Fruit fly (Drosophila melanogaster) whole organism, pupa: ENCODE results near the gene CG17819.

Experiments
- CG10348 ChIP-seq: fragments of 200-800 bp; sonication (Bioruptor generic); IDR thresholded peaks from 2 replicates; pipeline ENCODE4 v1.3.6; 2022; ENCODE audit warnings: missing biosample characterization, missing genetic modification characterization
- CG12605 ChIP-seq: fragments of 200-800 bp; sonication (Bioruptor generic); IDR thresholded peaks from 2 replicates; pipeline ENCODE4 v1.3.6; 2022; ENCODE audit warnings: missing biosample characterization, missing genetic modification characterization
- CG13204 ChIP-seq: fragments of 200-800 bp; sonication (Bioruptor generic); optimal IDR thresholded peaks from 2 replicates; lab custom pipeline; 2018; ENCODE audit warnings: missing biosample characterization, mild to moderate bottlenecking, missing genetic modification characterization, moderate library complexity
- CG14655 ChIP-seq: fragments of 200-800 bp; sonication (Bioruptor generic); optimal IDR thresholded peaks from 3 replicates; lab custom pipeline; 2017; ENCODE audit warnings: mild to moderate bottlenecking, missing biosample characterization, missing genetic modification reagents, missing genetic modification characterization
- CG15710 ChIP-seq: fragments of 200-800 bp; sonication (Bioruptor generic); optimal IDR thresholded peaks from 2 replicates; lab custom pipeline; 2018; ENCODE audit warnings: missing biosample characterization, mild to moderate bottlenecking, missing genetic modification characterization, moderate library complexity
- CG17806 ChIP-seq: fragments of 200-800 bp; sonication (Bioruptor generic); optimal IDR thresholded peaks from 2 replicates; lab custom pipeline; 2018; ENCODE audit warnings: missing biosample characterization, mild to moderate bottlenecking, missing genetic modification characterization, moderate library complexity
- CG32121 ChIP-seq: fragments of 200-800 bp; sonication (Bioruptor generic); IDR thresholded peaks from 2 replicates; pipeline ENCODE4 v1.3.6; 2022; ENCODE audit warnings: missing biosample characterization, missing genetic modification characterization
- CG34367 ChIP-seq: fragments of 200-800 bp; sonication (Bioruptor generic); optimal IDR thresholded peaks from 2 replicates; lab custom pipeline; 2018; ENCODE audit warnings: missing biosample characterization, mild to moderate bottlenecking, missing genetic modification characterization
- CG4496 ChIP-seq: fragments of 200-800 bp; sonication (Bioruptor generic); IDR thresholded peaks from 3 replicates; pipeline ENCODE4 v1.3.6; 2022; ENCODE audit warnings: missing biosample characterization, missing genetic modification characterization
- CG8159 ChIP-seq: fragments of 200-800 bp; sonication (Bioruptor generic); optimal IDR thresholded peaks from 3 replicates; lab custom pipeline; 2018; ENCODE audit warnings: missing biosample characterization, mild to moderate bottlenecking, missing genetic modification characterization, moderate library complexity
- CG8301 ChIP-seq: fragments of 200-800 bp; sonication (Bioruptor generic); optimal IDR thresholded peaks from 2 replicates; lab custom pipeline; 2018; ENCODE audit warnings: missing biosample characterization, mild to moderate bottlenecking, missing genetic modification characterization
- CG9948 ChIP-seq: fragments of 200-800 bp; sonication (Bioruptor generic); optimal IDR thresholded peaks from 2 replicates; lab custom pipeline; 2018; ENCODE audit warnings: missing biosample characterization, mild to moderate bottlenecking, missing genetic modification characterization, moderate library complexity
- D1 ChIP-seq: fragments of 200-800 bp; sonication (Bioruptor generic); optimal IDR thresholded peaks from 2 replicates; lab custom pipeline; 2018; ENCODE audit warnings: missing biosample characterization, mild to moderate bottlenecking, missing genetic modification characterization, moderate library complexity
- EcR ChIP-seq: fragments of 200-800 bp; sonication (Bioruptor generic); optimal IDR thresholded peaks from 3 replicates; lab custom pipeline; 2019; ENCODE audit warnings: missing biosample characterization, missing genetic modification characterization, mild to moderate bottlenecking, moderate library complexity, missing genetic modification reagents
- Ets98B ChIP-seq: fragments of 200-800 bp; sonication (Bioruptor generic); IDR thresholded peaks from 2 replicates; pipeline ENCODE4 v1.3.6; 2022; ENCODE audit warnings: missing biosample characterization, missing genetic modification characterization
- Pif1A ChIP-seq: fragments of 200-800 bp; sonication (Bioruptor generic); optimal IDR thresholded peaks from 3 replicates; lab custom pipeline; 2016; ENCODE audit warnings: missing biosample characterization, missing genetic modification characterization
- Pif1B ChIP-seq: fragments of 200-800 bp; sonication (Bioruptor generic); optimal IDR thresholded peaks from 3 replicates; lab custom pipeline; 2016; ENCODE audit warnings: missing biosample characterization, missing genetic modification characterization
- Snoo ChIP-seq: fragments of 200-800 bp; sonication (Bioruptor generic); optimal IDR thresholded peaks from 3 replicates; lab custom pipeline; 2017; ENCODE audit warnings: missing biosample characterization, mild to moderate bottlenecking, missing genetic modification characterization, inconsistent platforms
- fd96Ca ChIP-seq: fragments of 200-800 bp; sonication (Bioruptor generic); IDR thresholded peaks from 3 replicates; pipeline ENCODE4 v1.3.6; 2022; ENCODE audit warnings: missing biosample characterization, missing genetic modification characterization
- gl ChIP-seq: fragments of 200-800 bp; sonication (Bioruptor generic); optimal IDR thresholded peaks from 2 replicates; lab custom pipeline; 2018; ENCODE audit warnings: missing biosample characterization, mild to moderate bottlenecking, missing genetic modification characterization
- rn ChIP-seq: fragments of 200-800 bp; sonication (Bioruptor generic); IDR thresholded peaks from 2 replicates; pipeline ENCODE4 v1.3.6; 2022; ENCODE audit warnings: missing biosample characterization, missing genetic modification characterization

CG17819 gene

DNA sequence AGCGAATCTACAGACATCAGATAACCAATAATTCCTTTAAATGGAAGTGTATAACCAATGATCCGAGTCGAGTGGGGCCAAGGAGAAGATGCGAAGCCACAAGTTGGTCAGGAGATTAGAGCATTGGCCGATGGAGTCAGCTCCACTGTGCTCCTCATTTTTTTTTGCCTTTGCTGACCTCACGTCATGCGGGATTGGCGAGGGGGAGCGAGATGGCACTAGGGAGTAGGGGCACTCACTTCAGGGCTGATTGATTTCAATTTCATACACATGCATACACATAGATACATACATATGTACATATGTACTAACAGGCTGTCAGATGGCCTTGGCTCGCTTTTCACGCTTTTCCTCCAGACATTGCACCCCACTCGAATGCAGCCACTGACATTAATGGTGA, 37.1 kb downstream of the CG17819 start:
- peak; percentile 28; the same call in 1 of the 2 replicates for TF ChIP-seq CG32121 (GFP tag; lab: Robert Waterston, UW)
- TF ChIP-seq fd96Ca (GFP tag; lab: Robert Waterston, UW) = peak; percentile 36; the same call in 1 of the 3 replicates
- no peak for TF ChIP-seq Pif1A (GFP tag; lab: Kevin White, UChicago)
- no peak for TF ChIP-seq CG12605 (GFP tag; lab: Robert Waterston, UW)
- peak; percentile 53 for TF ChIP-seq EcR (GFP tag; lab: Kevin White, UChicago)
- TF ChIP-seq CG17806 (tag; lab: Kevin White, UChicago) = no peak
- TF ChIP-seq Pif1B (GFP tag; lab: Kevin White, UChicago) = no peak
- TF ChIP-seq CG14655 (GFP tag; lab: Kevin White, UChicago) = no peak
- TF ChIP-seq gl (tag; lab: Kevin White, UChicago) = no peak
- TF ChIP-seq CG9948 = no peak
- TF ChIP-seq CG13204 (GFP tag; lab: Kevin White, UChicago) = no peak
- TF ChIP-seq CG4496 (GFP tag; lab: Robert Waterston, UW) = peak; percentile 27; the same call in 1 of the 3 replicates
- TF ChIP-seq Snoo (tag; lab: Kevin White, UChicago) = no peak
- no peak for TF ChIP-seq D1 (tag; lab: Kevin White, UChicago)
- TF ChIP-seq rn (GFP tag; lab: Robert Waterston, UW) = no peak
- TF ChIP-seq CG10348 = no peak
- TF ChIP-seq CG8159 = no peak
- TF ChIP-seq CG34367 = no peak
- TF ChIP-seq CG8301 (tag; lab: Kevin White, UChicago) = no peak
- no peak for TF ChIP-seq CG15710 (tag; lab: Kevin White, UChicago)
- no peak for TF ChIP-seq Ets98B (GFP tag; lab: Robert Waterston, UW)
- TF ChIP-seq, all 21 proteins: peak for 4

DNA sequence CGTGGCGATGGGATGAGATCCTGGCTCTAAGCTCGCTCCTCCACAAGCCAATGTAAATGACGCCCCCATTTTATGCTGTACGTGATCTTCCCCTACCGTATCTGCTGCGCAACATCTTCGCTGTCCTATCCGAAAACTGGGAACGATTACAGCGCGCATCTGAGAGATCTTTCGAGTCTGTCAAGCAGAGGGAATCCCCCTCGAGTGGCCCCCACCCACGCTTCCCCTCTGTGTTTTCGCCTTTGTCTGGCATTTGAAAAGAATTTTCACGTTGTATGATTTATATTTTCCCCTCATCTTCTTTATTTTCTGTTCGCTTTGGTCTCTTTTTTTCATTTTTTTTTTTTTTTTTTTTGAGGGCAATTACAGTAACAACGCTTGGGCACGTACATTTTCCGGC, 37.9 kb downstream of the CG17819 start:
- TF ChIP-seq Pif1B (GFP tag; lab: Kevin White, UChicago) (no peak), Ets98B (GFP tag; lab: Robert Waterston, UW) (0 out of 2 replicates have a peak, but pooled peaks have one; percentile 10), CG4496 (GFP tag; lab: Robert Waterston, UW) (peak; percentile 65; the same call in 2 of the 3 replicates)

DNA sequence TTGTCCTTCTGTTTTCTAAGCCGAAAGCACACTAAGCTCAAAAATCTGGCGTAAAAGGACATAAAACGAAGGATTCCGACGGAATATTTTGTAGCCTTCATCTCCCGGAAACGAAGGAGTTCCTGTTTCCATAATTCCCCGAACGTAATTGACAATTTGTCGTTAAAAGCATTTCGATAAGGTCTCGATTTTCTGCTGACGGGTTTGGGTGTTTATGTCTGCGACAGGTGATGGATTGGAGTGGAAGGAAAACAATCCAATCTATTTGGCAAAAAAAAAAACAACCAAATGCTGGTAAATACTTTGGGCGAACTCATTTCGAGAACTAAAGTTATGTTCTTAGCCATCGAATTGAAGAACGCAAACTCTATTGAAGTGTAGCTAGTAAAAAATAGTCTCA, 38.8 kb downstream of the CG17819 start, which contains the start of gene Gr93d:
Gr93d (minus strand) TSS at position 101 of the 400 bp plus-strand sequence.
- TF ChIP-seq Ets98B (GFP tag; lab: Robert Waterston, UW) (no peak), Pif1B (GFP tag; lab: Kevin White, UChicago) (no peak), CG4496 (GFP tag; lab: Robert Waterston, UW) (no peak), Pif1A (GFP tag; lab: Kevin White, UChicago) (no peak), CG17806 (tag; lab: Kevin White, UChicago) (no peak), gl (tag; lab: Kevin White, UChicago) (no peak), CG34367 (no peak), EcR (GFP tag; lab: Kevin White, UChicago) (no peak), D1 (tag; lab: Kevin White, UChicago) (no peak), CG13204 (GFP tag; lab: Kevin White, UChicago) (no peak), CG15710 (tag; lab: Kevin White, UChicago) (no peak), CG9948 (no peak), Snoo (tag; lab: Kevin White, UChicago) (no peak), CG32121 (GFP tag; lab: Robert Waterston, UW) (no peak), rn (GFP tag; lab: Robert Waterston, UW) (no peak), CG12605 (GFP tag; lab: Robert Waterston, UW) (no peak), CG14655 (GFP tag; lab: Kevin White, UChicago) (no peak)
- TF ChIP-seq, all 21 proteins: peak for 0

DNA sequence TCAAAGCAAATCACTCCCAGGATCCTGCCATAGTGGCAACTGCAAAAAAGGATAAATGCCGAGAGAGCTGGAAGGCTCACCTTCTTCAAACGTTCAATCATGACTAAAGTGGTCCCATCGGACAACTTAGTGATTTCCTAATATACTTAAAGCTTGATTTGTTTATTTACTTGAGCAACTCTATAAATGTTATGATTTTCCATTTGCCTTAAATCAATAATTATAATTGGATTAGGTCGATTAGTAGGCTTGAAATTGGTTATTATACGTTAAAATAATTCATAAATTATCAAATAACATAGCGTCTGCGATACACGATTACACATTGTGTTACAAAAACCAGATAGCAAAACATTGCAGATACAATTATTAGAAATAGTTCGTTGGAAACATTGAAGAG, 40.2 kb downstream of the CG17819 start, which contains the start of gene Gr93c:
Gr93c (minus strand) TSS at position 101 of the 400 bp plus-strand sequence.
- TF ChIP-seq Pif1A (GFP tag; lab: Kevin White, UChicago) (no peak), Snoo (tag; lab: Kevin White, UChicago) (no peak), CG17806 (tag; lab: Kevin White, UChicago) (no peak), CG32121 (GFP tag; lab: Robert Waterston, UW) (no peak), rn (GFP tag; lab: Robert Waterston, UW) (no peak), Ets98B (GFP tag; lab: Robert Waterston, UW) (no peak), gl (tag; lab: Kevin White, UChicago) (no peak), CG9948 (no peak), CG4496 (GFP tag; lab: Robert Waterston, UW) (no peak), fd96Ca (GFP tag; lab: Robert Waterston, UW) (no peak), CG8159 (no peak)

DNA sequence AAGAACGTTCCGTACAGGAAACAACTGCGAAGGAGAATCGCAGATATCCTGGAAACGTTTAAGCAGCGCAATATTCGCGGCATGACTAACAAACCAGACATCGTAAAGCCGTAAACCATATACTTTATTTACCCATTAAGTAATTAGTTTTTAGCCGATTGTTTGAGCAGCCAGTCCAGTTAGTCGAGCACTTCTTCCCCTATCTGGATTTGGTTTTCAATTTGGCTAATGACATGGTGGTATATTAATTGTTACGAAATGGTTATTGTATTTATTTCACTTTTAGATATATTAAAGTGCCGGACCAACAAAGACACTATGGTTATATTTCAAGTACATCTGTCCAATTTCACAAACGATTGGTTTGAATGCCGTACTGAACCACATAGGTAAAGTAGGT, 41.7 kb downstream of the CG17819 start, which contains the start of gene Gr93b:
Gr93b (minus strand) TSS at position 101 of the 400 bp plus-strand sequence.
- TF ChIP-seq CG34367 (no peak), CG9948 (no peak), Pif1B (GFP tag; lab: Kevin White, UChicago) (no peak), CG12605 (GFP tag; lab: Robert Waterston, UW) (no peak), Pif1A (GFP tag; lab: Kevin White, UChicago) (no peak), EcR (GFP tag; lab: Kevin White, UChicago) (no peak), Snoo (tag; lab: Kevin White, UChicago) (no peak), CG32121 (GFP tag; lab: Robert Waterston, UW) (no peak), CG14655 (GFP tag; lab: Kevin White, UChicago) (no peak), Ets98B (GFP tag; lab: Robert Waterston, UW) (no peak), CG8301 (tag; lab: Kevin White, UChicago) (no peak), CG15710 (tag; lab: Kevin White, UChicago) (no peak), CG4496 (GFP tag; lab: Robert Waterston, UW) (no peak), CG10348 (no peak), fd96Ca (GFP tag; lab: Robert Waterston, UW) (no peak), CG8159 (no peak), rn (GFP tag; lab: Robert Waterston, UW) (no peak), CG17806 (tag; lab: Kevin White, UChicago) (no peak), gl (tag; lab: Kevin White, UChicago) (no peak), CG13204 (GFP tag; lab: Kevin White, UChicago) (no peak)
